Fruit fly (Drosophila melanogaster) whole organism, adult: ENCODE measurements around the gene CG8564.

Experiments
- CG11617 ChIP-seq: fragments of 200-800 bp; sonication (Bioruptor generic); optimal IDR thresholded peaks from 2 replicates; lab custom pipeline; 2017; ENCODE audit warnings: mild to moderate bottlenecking, missing biosample characterization, missing genetic modification reagents, missing genetic modification characterization
- CG1620 ChIP-seq: fragments of 200-800 bp; sonication (Bioruptor generic); optimal IDR thresholded peaks from 2 replicates; lab custom pipeline; 2016; ENCODE audit warnings: missing biosample characterization, missing genetic modification characterization
- CG5204 ChIP-seq: fragments of 200-800 bp; sonication (Bioruptor generic); optimal IDR thresholded peaks from 2 replicates; lab custom pipeline; 2016; ENCODE audit warnings: missing biosample characterization, missing genetic modification characterization
- Crg-1 ChIP-seq: fragments of 200-800 bp; sonication (Bioruptor generic); optimal IDR thresholded peaks from 2 replicates; lab custom pipeline; 2016; ENCODE audit warnings: missing biosample characterization, missing genetic modification characterization
- Mnt ChIP-seq: fragments of 200-800 bp; sonication (Bioruptor generic); optimal IDR thresholded peaks from 2 replicates; lab custom pipeline; 2016; ENCODE audit warnings: missing biosample characterization, mild to moderate bottlenecking, missing genetic modification characterization
- bab1 ChIP-seq: fragments of 200-800 bp; sonication (Bioruptor generic); optimal IDR thresholded peaks from 3 replicates; lab custom pipeline; 2019; ENCODE audit warnings: missing biosample characterization, mild to moderate bottlenecking, missing genetic modification characterization, moderate library complexity
- cic ChIP-seq: fragments of 200-800 bp; sonication (Bioruptor generic); optimal IDR thresholded peaks from 2 replicates; lab custom pipeline; 2017; ENCODE audit warnings: missing biosample characterization, mild to moderate bottlenecking, missing genetic modification characterization, moderate library complexity
- cnc ChIP-seq, 2 experiments: fragments of >200 bp; optimal IDR thresholded peaks; 2 replicates each; lab custom pipeline; 2017
- kay ChIP-seq: fragments of 200-800 bp; sonication (Bioruptor generic); peaks from one replicate; lab custom pipeline; 2016; ENCODE audit warnings: missing biosample characterization, missing genetic modification characterization, borderline replicate concordance
- ovo ChIP-seq: fragments of 200-800 bp; sonication (Bioruptor generic); optimal IDR thresholded peaks from 2 replicates; lab custom pipeline; 2016; ENCODE audit warnings: missing biosample characterization, missing genetic modification characterization
- pad ChIP-seq: fragments of 200-800 bp; sonication (Bioruptor generic); optimal IDR thresholded peaks from 3 replicates; lab custom pipeline; 2017; ENCODE audit warnings: missing biosample characterization, missing genetic modification characterization, mild to moderate bottlenecking, moderate library complexity, missing genetic modification reagents
- tj ChIP-seq: fragments of 200-800 bp; sonication (Bioruptor generic); optimal IDR thresholded peaks from 3 replicates; lab custom pipeline; 2017; ENCODE audit warnings: missing biosample characterization, mild to moderate bottlenecking, missing genetic modification characterization, moderate library complexity
- toe ChIP-seq: fragments of 200-800 bp; sonication (Bioruptor generic); optimal IDR thresholded peaks from 2 replicates; lab custom pipeline; 2016; ENCODE audit warnings: missing biosample characterization, missing genetic modification characterization

- TF ChIP-seq CG5204 (GFP tag; lab: Kevin White, UChicago) (no peak), kay (GFP tag; lab: Kevin White, UChicago) (no peak), CG1620 (no peak), Crg-1 (GFP tag; lab: Kevin White, UChicago) (no peak), toe (GFP tag; lab: Kevin White, UChicago) (no peak), CG11617 (GFP tag; lab: Kevin White, UChicago) (peak; percentile 52), Mnt (GFP tag; lab: Kevin White, UChicago) (peak; percentile 91), bab1 (GFP tag; lab: Kevin White, UChicago) (no peak), cnc (optimal IDR thresholded peaks at IDR 0.05; lab: Kevin White, UChicago) (no peak), tj (GFP tag; lab: Kevin White, UChicago) (peak; percentile 35), ovo (GFP tag; lab: Kevin White, UChicago) (no peak), cic (GFP tag; lab: Kevin White, UChicago) (peak; percentile 9), pad (peak; percentile 68)
Measured at dm6 chr3L:7370231-7370882, 17.4 kb downstream of the CG8564 start.
